Fruit fly (Drosophila melanogaster) whole organism, embryonic: Measurements from ENCODE around the gene CG4942.

ENCODE experiments used
- Asciz ChIP-seq: fragments of 200-800 bp; sonication (Bioruptor generic); optimal IDR thresholded peaks from 2 replicates; lab custom pipeline; 2017; ENCODE audit warnings: missing biosample characterization, mild to moderate bottlenecking, missing genetic modification characterization, missing genetic modification reagents
- Atf6 ChIP-seq: fragments of 200-800 bp; sonication (Bioruptor generic); IDR thresholded peaks from 2 replicates; pipeline ENCODE4 v1.3.6; 2022; ENCODE audit warnings: missing biosample characterization, missing genetic modification characterization
- C15 ChIP-seq: fragments of 200-800 bp; sonication (Bioruptor generic); IDR thresholded peaks from 3 replicates; pipeline ENCODE4 v1.3.6; 2022; ENCODE audit warnings: missing biosample characterization, missing genetic modification characterization
- CG10654 ChIP-seq: fragments of 200-800 bp; sonication (Bioruptor generic); optimal IDR thresholded peaks from 2 replicates; lab custom pipeline; 2016; ENCODE audit warnings: missing biosample characterization, missing genetic modification characterization
- CG10979 ChIP-seq: fragments of 200-800 bp; sonication (Bioruptor generic); optimal IDR thresholded peaks from 2 replicates; lab custom pipeline; 2018; ENCODE audit warnings: missing biosample characterization, mild to moderate bottlenecking, missing genetic modification characterization, moderate library complexity
- CG12659 ChIP-seq: fragments of 200-800 bp; sonication (Bioruptor generic); optimal IDR thresholded peaks from 3 replicates; lab custom pipeline; 2017; ENCODE audit warnings: mild to moderate bottlenecking, missing biosample characterization, missing genetic modification reagents, missing genetic modification characterization
- CG2116 ChIP-seq: fragments of 200-800 bp; sonication (Bioruptor generic); optimal IDR thresholded peaks from 3 replicates; lab custom pipeline; 2018; ENCODE audit warnings: missing biosample characterization, mild to moderate bottlenecking, missing genetic modification characterization
- CG2199 ChIP-seq: fragments of 200-800 bp; sonication (Bioruptor generic); IDR thresholded peaks from 3 replicates; pipeline ENCODE4 v1.3.6; 2022; ENCODE audit warnings: missing biosample characterization, missing genetic modification characterization
- CG3163 ChIP-seq: fragments of 200-800 bp; sonication (Bioruptor generic); optimal IDR thresholded peaks from 3 replicates; lab custom pipeline; 2016; ENCODE audit warnings: missing biosample characterization, missing genetic modification characterization
- CG3726 ChIP-seq: fragments of 200-800 bp; sonication (Bioruptor generic); IDR thresholded peaks from 3 replicates; pipeline ENCODE4, ENCODE4 v1.3.6; 2022; ENCODE audit warnings: missing biosample characterization, missing genetic modification characterization
- CG4617 ChIP-seq: fragments of 200-800 bp; sonication (Bioruptor generic); optimal IDR thresholded peaks from 3 replicates; lab custom pipeline; 2016; ENCODE audit warnings: missing biosample characterization, missing genetic modification characterization, borderline replicate concordance
- CG6254 ChIP-seq: fragments of 200-800 bp; sonication (Bioruptor generic); optimal IDR thresholded peaks from 3 replicates; lab custom pipeline; 2017; ENCODE audit warnings: mild to moderate bottlenecking, missing biosample characterization, missing genetic modification reagents, missing genetic modification characterization
- CTCF ChIP-seq: fragments of 200-800 bp; sonication (Bioruptor generic); optimal IDR thresholded peaks from 2 replicates; lab custom pipeline; 2017; ENCODE audit warnings: missing biosample characterization, mild to moderate bottlenecking, missing genetic modification characterization, moderate library complexity
- Dip3 ChIP-seq: fragments of 200-800 bp; sonication (Bioruptor generic); optimal IDR thresholded peaks from 3 replicates; lab custom pipeline; 2016; ENCODE audit warnings: missing biosample characterization, missing genetic modification characterization
- Dref ChIP-seq: fragments of 200-800 bp; sonication (Bioruptor generic); IDR thresholded peaks from 2 replicates; pipeline ENCODE4 v1.3.6; 2022; ENCODE audit warnings: missing biosample characterization, missing genetic modification characterization
- E2f2 ChIP-seq: fragments of 200-800 bp; sonication (Bioruptor generic); IDR thresholded peaks from 2 replicates; pipeline ENCODE4 v1.3.6; 2022; ENCODE audit warnings: missing biosample characterization, missing genetic modification characterization
- Eip74EF ChIP-seq, 2 experiments: fragments of 200-800 bp in 1 of 2; fragments of >200 bp in 1 of 2; sonication (Bioruptor generic) in 1 of 2; optimal IDR thresholded peaks; 2 replicates each; lab custom pipeline; 2017 to 2019; ENCODE audit warnings: missing biosample characterization in 2 of 2, missing genetic modification characterization in 2 of 2, mild to moderate bottlenecking in 1 of 2, moderate library complexity in 1 of 2
- Ets97D ChIP-seq: fragments of 200-800 bp; sonication (Bioruptor generic); optimal IDR thresholded peaks from 3 replicates; lab custom pipeline; 2016; ENCODE audit warnings: missing biosample characterization, missing genetic modification characterization
- Fer2 ChIP-seq: fragments of 200-800 bp; sonication (Bioruptor generic); optimal IDR thresholded peaks from 2 replicates; lab custom pipeline; 2018; ENCODE audit warnings: missing biosample characterization, mild to moderate bottlenecking, missing genetic modification characterization, moderate library complexity
- Hand ChIP-seq: fragments of 200-800 bp; sonication (Bioruptor generic); optimal IDR thresholded peaks from 2 replicates; lab custom pipeline; 2017; ENCODE audit warnings: mild to moderate bottlenecking, missing biosample characterization, missing genetic modification reagents, missing genetic modification characterization
- Lpt ChIP-seq: fragments of >200 bp; optimal IDR thresholded peaks from 2 replicates; lab custom pipeline; 2018; ENCODE audit warnings: missing biosample characterization, missing genetic modification characterization
- Meics ChIP-seq: fragments of 200-800 bp; sonication (Bioruptor generic); optimal IDR thresholded peaks from 2 replicates; lab custom pipeline; 2017; ENCODE audit warnings: missing biosample characterization, mild to moderate bottlenecking, missing genetic modification characterization
- Mes4 ChIP-seq: fragments of 200-800 bp; sonication (Bioruptor generic); optimal IDR thresholded peaks from 2 replicates; lab custom pipeline; 2016; ENCODE audit warnings: missing biosample characterization, missing genetic modification characterization
- PHDP ChIP-seq: fragments of 200-800 bp; sonication (Bioruptor generic); optimal IDR thresholded peaks from 3 replicates; lab custom pipeline; 2018; ENCODE audit warnings: missing biosample characterization, mild to moderate bottlenecking, missing genetic modification characterization, moderate library complexity
- Rx ChIP-seq: fragments of 200-800 bp; sonication (Bioruptor generic); IDR thresholded peaks from 2 replicates; pipeline ENCODE4 v1.3.6; 2022; ENCODE audit warnings: missing biosample characterization, missing genetic modification characterization
- Sry-β ChIP-seq: fragments of 200-800 bp; sonication (Bioruptor generic); optimal IDR thresholded peaks from 2 replicates; lab custom pipeline; 2018; ENCODE audit warnings: missing biosample characterization, mild to moderate bottlenecking, missing genetic modification characterization, moderate library complexity
- Trl ChIP-seq, 3 experiments: fragments of >200 bp in 2 of 3; fragments of 200-800 bp in 1 of 3; sonication (Bioruptor generic) in 1 of 3; optimal IDR thresholded peaks; 2 replicates in 1 of 3; 3 replicates in 2 of 3; lab custom pipeline; 2016 to 2017; ENCODE audit warnings: missing biosample characterization in 1 of 3, missing genetic modification characterization in 1 of 3
- ap ChIP-seq: fragments of 200-800 bp; sonication (Bioruptor generic); IDR thresholded peaks from 2 replicates; pipeline ENCODE4 v1.3.6; 2022; ENCODE audit warnings: missing biosample characterization, missing genetic modification characterization
- bcd ChIP-seq: fragments of 200-800 bp; sonication (Bioruptor generic); optimal IDR thresholded peaks from 2 replicates; lab custom pipeline; 2017; ENCODE audit warnings: missing biosample characterization, mild to moderate bottlenecking, missing genetic modification characterization
- br ChIP-seq: fragments of >200 bp; optimal IDR thresholded peaks from 2 replicates; lab custom pipeline; 2017
- chm ChIP-seq: fragments of 200-800 bp; sonication (Bioruptor generic); IDR thresholded peaks from 2 replicates; pipeline ENCODE4 v1.3.6; 2022; ENCODE audit warnings: missing biosample characterization, missing genetic modification characterization
- croc ChIP-seq: fragments of 200-800 bp; sonication (Bioruptor generic); conservative IDR thresholded peaks from 3 replicates; pipeline ENCODE4 v1.3.6; 2022; ENCODE audit warnings: missing biosample characterization, missing genetic modification characterization
- crp ChIP-seq, 2 experiments: fragments of 200-800 bp; sonication (Bioruptor generic); optimal IDR thresholded peaks; 2 replicates in 1 of 2; 3 replicates in 1 of 2; lab custom pipeline; 2017; ENCODE audit warnings: missing biosample characterization in 2 of 2, missing genetic modification characterization in 2 of 2, mild to moderate bottlenecking in 1 of 2, moderate library complexity in 1 of 2
- dati ChIP-seq: fragments of 200-800 bp; sonication (Bioruptor generic); IDR thresholded peaks from 2 replicates; pipeline ENCODE4 v1.3.6; 2022; ENCODE audit warnings: missing biosample characterization, missing genetic modification characterization
- esg ChIP-seq: fragments of 200-800 bp; sonication (Bioruptor generic); conservative IDR thresholded peaks from 2 replicates; pipeline ENCODE4 v1.3.6; 2022; ENCODE audit warnings: missing biosample characterization, missing genetic modification characterization
- exex ChIP-seq: fragments of 200-800 bp; sonication (Bioruptor generic); optimal IDR thresholded peaks from 4 replicates; lab custom pipeline; 2018; ENCODE audit warnings: missing biosample characterization, mild to moderate bottlenecking, missing genetic modification characterization, moderate library complexity
- gcm ChIP-seq: fragments of 200-800 bp; sonication (Bioruptor generic); optimal IDR thresholded peaks from 2 replicates; lab custom pipeline; 2019; ENCODE audit warnings: missing biosample characterization, mild to moderate bottlenecking, missing genetic modification characterization, moderate library complexity
- grn ChIP-seq: fragments of 200-800 bp; sonication (Bioruptor generic); optimal IDR thresholded peaks from 3 replicates; lab custom pipeline; 2017; ENCODE audit warnings: missing biosample characterization, missing genetic modification characterization
- gro ChIP-seq: fragments of 200-800 bp; sonication (Bioruptor generic); optimal IDR thresholded peaks from 2 replicates; lab custom pipeline; 2016; ENCODE audit warnings: missing biosample characterization, missing genetic modification characterization
- insv ChIP-seq, 2 experiments: fragments of 200-800 bp; sonication (Bioruptor generic); optimal IDR thresholded peaks; 3 replicates each; lab custom pipeline; 2016 to 2018; ENCODE audit warnings: missing biosample characterization in 2 of 2, missing genetic modification characterization in 2 of 2
- klu ChIP-seq: fragments of 200-800 bp; sonication (Bioruptor generic); IDR thresholded peaks from 2 replicates; pipeline ENCODE4 v1.3.6; 2022; ENCODE audit warnings: missing biosample characterization, missing genetic modification characterization
- otp ChIP-seq: fragments of 200-800 bp; sonication (Bioruptor generic); IDR thresholded peaks from 3 replicates; pipeline ENCODE4, ENCODE4 v1.3.6; 2022; ENCODE audit warnings: missing biosample characterization, missing genetic modification characterization
- pan ChIP-seq, 4 experiments: fragments of >200 bp in 3 of 4; fragments of 200-800 bp in 1 of 4; sonication (Bioruptor generic) in 1 of 4; optimal IDR thresholded peaks in 3 of 4; IDR thresholded peaks in 1 of 4; 2 replicates each; pipeline versions ENCODE4 v1.3.6 to Lab custom; 2017 to 2022; ENCODE audit warnings: missing biosample characterization in 2 of 4, missing genetic modification characterization in 2 of 4, mixed read lengths in 1 of 4
- sc ChIP-seq, 3 experiments: fragments of >200 bp in 2 of 3; fragments of 200-800 bp in 1 of 3; sonication (Bioruptor generic) in 1 of 3; optimal IDR thresholded peaks; 2 replicates in 2 of 3; 3 replicates in 1 of 3; lab custom pipeline; 2017; ENCODE audit warnings: mild to moderate bottlenecking in 1 of 3, missing biosample characterization in 1 of 3, missing genetic modification characterization in 1 of 3, missing genetic modification reagents in 1 of 3
- seq ChIP-seq: fragments of 200-800 bp; sonication (Bioruptor generic); IDR thresholded peaks from 2 replicates; pipeline ENCODE4 v1.3.6; 2022; ENCODE audit warnings: missing biosample characterization, missing genetic modification characterization
- tap ChIP-seq: fragments of 200-800 bp; optimal IDR thresholded peaks from 3 replicates; lab custom pipeline; 2019; ENCODE audit warnings: missing biosample characterization, mild to moderate bottlenecking, missing genetic modification characterization, moderate library complexity
- tin ChIP-seq: fragments of 200-800 bp; sonication (Bioruptor generic); optimal IDR thresholded peaks from 3 replicates; lab custom pipeline; 2016; ENCODE audit warnings: missing biosample characterization, missing genetic modification characterization
- tna ChIP-seq: fragments of 200-800 bp; sonication (Bioruptor generic); IDR thresholded peaks from 2 replicates; pipeline ENCODE4 v1.3.6; 2022; ENCODE audit warnings: missing biosample characterization, missing genetic modification characterization; ENCODE audit not compliant: partially characterized antibody
- tup ChIP-seq: fragments of 200-800 bp; sonication (Bioruptor generic); optimal IDR thresholded peaks from 2 replicates; lab custom pipeline; 2016; ENCODE audit warnings: missing biosample characterization, mild to moderate bottlenecking, missing genetic modification characterization, moderate library complexity

Gene CG4942

dm6 chr3L:9072731-9073385 is at the start of gene CG4942, which contains the start of gene CG4911 (continued):
- TF ChIP-seq gcm (GFP tag; lab: Kevin White, UChicago) = no peak
- TF ChIP-seq CG4617 (GFP tag; lab: Kevin White, UChicago) = no peak
- peak; percentile 74 for TF ChIP-seq CG12659 (GFP tag; lab: Kevin White, UChicago)
- peak; percentile 56 for TF ChIP-seq CG2116 (GFP tag; lab: Kevin White, UChicago)
- no peak for TF ChIP-seq br (lab: Kevin White, UChicago)
- no peak for TF ChIP-seq chm (GFP tag; lab: Robert Waterston, UW)
- TF ChIP-seq otp (GFP tag; lab: Robert Waterston, UW) = no peak
- peak; percentile 12 for TF ChIP-seq tup (GFP tag; lab: Kevin White, UChicago)
- TF ChIP-seq pan (optimal IDR thresholded peaks at IDR 0.05; lab: Kevin White, UChicago) = no peak
- peak in 1 of 2 experiments; percentile 72 for TF ChIP-seq pan (GFP tag; optimal IDR thresholded peaks at IDR 0.05 in 1 of 2, IDR thresholded peaks at IDR 0.05 in 1 of 2)
- no peak for TF ChIP-seq Hand
- TF ChIP-seq tap (tag; lab: Kevin White, UChicago) = no peak
- no peak; the same call in 1 of the 3 replicates for TF ChIP-seq croc (GFP tag; lab: Robert Waterston, UW)
- no peak for TF ChIP-seq dati (GFP tag; lab: Robert Waterston, UW)
- TF ChIP-seq Sry-β (GFP tag; lab: Kevin White, UChicago) = peak; percentile 37
- TF ChIP-seq CG2199 (GFP tag; lab: Robert Waterston, UW) = no peak
- TF ChIP-seq C15 (GFP tag; lab: Robert Waterston, UW) = no peak
- TF ChIP-seq CG3163 (GFP tag; lab: Kevin White, UChicago) = peak; percentile 48
- peak; percentile 71 for TF ChIP-seq tin (GFP tag; lab: Kevin White, UChicago)
- peak; percentile 69 for TF ChIP-seq Atf6 (GFP tag; lab: Robert Waterston, UW)
- TF ChIP-seq Fer2 = peak; percentile 14
- TF ChIP-seq Dref (GFP tag; lab: Robert Waterston, UW) = no peak
- TF ChIP-seq CTCF (GFP tag; lab: Kevin White, UChicago) = no peak
- TF ChIP-seq Dip3 (GFP tag; lab: Kevin White, UChicago) = peak; percentile 75
- TF ChIP-seq exex (tag; lab: Kevin White, UChicago) = peak; percentile 40
- TF ChIP-seq Ets97D (GFP tag; lab: Kevin White, UChicago) = no peak
- TF ChIP-seq crp (GFP tag; optimal IDR thresholded peaks at IDR 0.05; lab: Kevin White, UChicago) = peak; percentile 77 to 94
- no peak for TF ChIP-seq Eip74EF (GFP tag; optimal IDR thresholded peaks at IDR 0.05; lab: Kevin White, UChicago)
- peak; percentile 56 for TF ChIP-seq gro (GFP tag; lab: Kevin White, UChicago)
- TF ChIP-seq CG3726 (GFP tag; lab: Robert Waterston, UW) = peak; percentile 14; the same call in 1 of the 3 replicates
- no peak for TF ChIP-seq CG6254 (GFP tag; lab: Kevin White, UChicago)
- TF ChIP-seq tna (GFP tag; lab: Robert Waterston, UW) = no peak
- TF ChIP-seq grn (GFP tag; lab: Kevin White, UChicago) = no peak
- peak; percentile 66 for TF ChIP-seq CG10654 (GFP tag; lab: Kevin White, UChicago)
- TF ChIP-seq sc (optimal IDR thresholded peaks at IDR 0.05; lab: Kevin White, UChicago) = no peak
- TF ChIP-seq sc (GFP tag; optimal IDR thresholded peaks at IDR 0.05; lab: Kevin White, UChicago) = no peak
- TF ChIP-seq Trl (optimal IDR thresholded peaks at IDR 0.05; lab: Kevin White, UChicago) = no peak
- TF ChIP-seq Trl (GFP tag; optimal IDR thresholded peaks at IDR 0.05; lab: Kevin White, UChicago) = peak; percentile 61
- TF ChIP-seq Rx = no peak
- peak; percentile 44; the same call in 1 of the 2 replicates for TF ChIP-seq esg (GFP tag; lab: Robert Waterston, UW)
- TF ChIP-seq E2f2 (GFP tag; lab: Robert Waterston, UW) = peak; percentile 28; the same call in 1 of the 2 replicates
- peak; percentile 65 for TF ChIP-seq Meics
- peak; percentile 24; the same call in 1 of the 2 replicates for TF ChIP-seq ap (GFP tag; lab: Robert Waterston, UW)
- TF ChIP-seq insv (GFP tag; optimal IDR thresholded peaks at IDR 0.05; lab: Kevin White, UChicago) = no peak
- no peak for TF ChIP-seq Asciz
- TF ChIP-seq klu (GFP tag; lab: Robert Waterston, UW) = peak; percentile 53; the same call in 1 of the 2 replicates
- peak; percentile 51 for TF ChIP-seq CG10979
- TF ChIP-seq Lpt (GFP tag; lab: Kevin White, UChicago) = no peak
- TF ChIP-seq PHDP (tag; lab: Kevin White, UChicago) = peak; percentile 70
- peak; percentile 41; the same call in 1 of the 2 replicates for TF ChIP-seq seq (GFP tag; lab: Robert Waterston, UW)
- TF ChIP-seq Mes4 (GFP tag; lab: Kevin White, UChicago) = peak; percentile 48
- peak; percentile 71 for TF ChIP-seq bcd (GFP tag; lab: Kevin White, UChicago)
